Worm (Caenorhabditis elegans) whole organism, L4/young adult: Measurements from ENCODE around the gene ddx-17.

Experiments
- W03F9.2 ChIP-seq: fragments of 150-350 bp; optimal IDR thresholded peaks from 2 replicates; lab custom pipeline; 2014; ENCODE audit warnings: missing biosample characterization, missing genetic modification characterization
- him-1 ChIP-seq: sonication (generic microtip); optimal IDR thresholded peaks from 2 replicates; lab custom pipeline; 2016; ENCODE audit warnings: missing genotype, missing genetic modification reagents, missing genetic modification characterization, missing compliant biosample characterization

DNA sequence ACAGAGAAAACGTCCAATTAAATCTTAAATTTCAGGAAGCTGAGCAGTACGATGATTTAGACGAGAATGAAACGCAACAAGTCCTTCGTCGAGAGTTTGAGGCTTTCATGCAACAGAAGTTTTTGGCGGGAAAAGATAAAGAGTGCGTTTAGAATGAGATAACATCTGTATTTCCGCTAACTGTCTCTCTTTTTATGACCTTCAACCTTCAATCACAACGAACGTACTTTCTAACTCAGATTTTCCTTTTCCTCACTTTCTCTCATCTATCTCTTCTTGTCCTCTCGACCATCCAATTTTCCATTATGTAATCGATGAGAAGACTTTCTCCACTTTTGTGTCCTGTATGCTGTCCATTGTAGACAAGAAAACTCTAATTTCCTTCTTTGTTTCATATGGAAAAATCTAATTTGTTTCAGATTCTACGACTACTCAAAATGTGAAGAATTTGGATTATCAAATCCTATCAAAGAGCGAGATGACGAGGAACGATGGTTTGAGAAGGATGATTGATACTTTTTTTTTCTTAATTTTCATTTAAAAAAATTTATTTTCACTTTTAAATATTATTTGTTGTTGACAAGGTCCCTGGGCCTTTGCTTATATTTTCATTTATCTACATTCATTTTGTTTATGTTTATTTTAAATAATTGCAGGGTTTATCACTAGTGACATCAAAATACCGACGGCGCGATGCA, 48.4 kb downstream of the ddx-17 start, which contains the start of gene sao-1:
- TF ChIP-seq him-1: no peak
- TF ChIP-seq W03F9.2 (tag; lab: Kevin White, UChicago): no peak
